Worm (Caenorhabditis elegans) whole organism, L4 larva: ENCODE measurements around the gene tbc-20.

Source experiments
- D1046.2 ChIP-seq: fragments of 200-800 bp; sonication (Bioruptor generic); IDR thresholded peaks from 2 replicates; pipeline ENCODE4 v1.3.6; 2022; ENCODE audit warnings: missing genetic modification characterization, missing compliant biosample characterization
- F10B5.3 ChIP-seq: sonication (generic microtip); optimal IDR thresholded peaks from 2 replicates; lab custom pipeline; 2016; ENCODE audit warnings: mild to moderate bottlenecking, missing genetic modification characterization, missing compliant biosample characterization
- F37D6.2 ChIP-seq: sonication (generic microtip); optimal IDR thresholded peaks from 2 replicates; lab custom pipeline; 2016; ENCODE audit warnings: mild to moderate bottlenecking, missing genetic modification characterization, missing compliant biosample characterization
- F44E2.7 ChIP-seq: fragments of 200-800 bp; sonication (Bioruptor generic); IDR thresholded peaks from 2 replicates; pipeline ENCODE4 v2.1.2; 2022; ENCODE audit warnings: missing genetic modification characterization, missing compliant biosample characterization
- T20F7.1 ChIP-seq: fragments of 200-800 bp; sonication (Bioruptor generic); optimal IDR thresholded peaks from 2 replicates; lab custom pipeline; 2018; ENCODE audit warnings: mild to moderate bottlenecking, missing genetic modification characterization, missing compliant biosample characterization
- ZK546.5 ChIP-seq, 2 experiments: sonication (generic microtip); optimal IDR thresholded peaks; 2 replicates each; lab custom pipeline; 2017; ENCODE audit warnings: missing biosample characterization in 2 of 2, missing genetic modification characterization in 2 of 2
- aly-2 ChIP-seq: sonication (generic microtip); optimal IDR thresholded peaks from 2 replicates; lab custom pipeline; 2018; ENCODE audit warnings: missing biosample characterization, missing genetic modification characterization
- ama-1 ChIP-seq: fragments of 150-350 bp; optimal IDR thresholded peaks from 2 replicates; lab custom pipeline; 2014; ENCODE audit warnings: inconsistent platforms, mixed read lengths
- attf-4 ChIP-seq: sonication (generic microtip); optimal IDR thresholded peaks from 3 replicates; lab custom pipeline; 2017; ENCODE audit warnings: missing biosample characterization, missing genetic modification characterization
- ceh-44 ChIP-seq: fragments of 200-800 bp; sonication (Bioruptor generic); IDR thresholded peaks from 2 replicates; pipeline ENCODE4 v1.3.6; 2022; ENCODE audit warnings: missing genetic modification reagents, missing genetic modification characterization, missing compliant biosample characterization
- daf-8 ChIP-seq: fragments of 200-800 bp; sonication (Bioruptor generic); IDR thresholded peaks from 2 replicates; pipeline ENCODE4 v1.3.6; 2022; ENCODE audit warnings: missing genetic modification characterization, missing compliant biosample characterization
- dmd-6 ChIP-seq: fragments of 200-800 bp; sonication (Bioruptor generic); IDR thresholded peaks from 2 replicates; pipeline ENCODE4 v1.3.6; 2022; ENCODE audit warnings: missing genetic modification reagents, missing genetic modification characterization, missing compliant biosample characterization
- dpl-1 ChIP-seq: fragments of 150-350 bp; optimal IDR thresholded peaks from 2 replicates; lab custom pipeline; 2014; ENCODE audit warnings: missing biosample characterization, missing genetic modification reagents, missing genetic modification characterization
- duxl-1 ChIP-seq: sonication (generic microtip); optimal IDR thresholded peaks from 2 replicates; lab custom pipeline; 2016; ENCODE audit warnings: mild to moderate bottlenecking, missing genetic modification characterization, moderate library complexity, missing compliant biosample characterization; ENCODE audit not compliant: poor library complexity
- dve-1 ChIP-seq: sonication (generic microtip); optimal IDR thresholded peaks from 2 replicates; lab custom pipeline; 2017; ENCODE audit warnings: antibody characterized with exemption, mild to moderate bottlenecking, missing genetic modification characterization, missing compliant biosample characterization; ENCODE audit not compliant: insufficient read depth
- fkh-10 ChIP-seq: fragments of 150-350 bp; optimal IDR thresholded peaks from 2 replicates; lab custom pipeline; 2014; ENCODE audit warnings: missing biosample characterization, missing genetic modification reagents, missing genetic modification characterization
- hif-1 ChIP-seq, 2 experiments: sonication (generic microtip); optimal IDR thresholded peaks; 2 replicates each; lab custom pipeline; 2016 to 2017; ENCODE audit warnings: missing compliant biosample characterization in 2 of 2, missing genetic modification characterization in 2 of 2, missing genetic modification reagents in 2 of 2, missing genotype in 2 of 2, mild to moderate bottlenecking in 1 of 2
- hlh-11 ChIP-seq: fragments of 200-800 bp; sonication (Bioruptor generic); optimal IDR thresholded peaks from 2 replicates; lab custom pipeline; 2018; ENCODE audit warnings: mild to moderate bottlenecking, missing genetic modification characterization, missing compliant biosample characterization
- hlh-30 ChIP-seq: sonication (generic microtip); optimal IDR thresholded peaks from 2 replicates; lab custom pipeline; 2017; ENCODE audit warnings: antibody characterized with exemption, mild to moderate bottlenecking, missing genetic modification characterization, missing compliant biosample characterization; ENCODE audit not compliant: insufficient read depth
- hmg-1.1 ChIP-seq: fragments of 200-800 bp; sonication (Bioruptor generic); IDR thresholded peaks from 2 replicates; pipeline ENCODE4 v1.3.6; 2022; ENCODE audit warnings: missing genetic modification reagents, missing genetic modification characterization, missing compliant biosample characterization
- lim-7 ChIP-seq: fragments of 200-800 bp; sonication (Bioruptor generic); IDR thresholded peaks from 2 replicates; pipeline ENCODE4 v1.3.6; 2022; ENCODE audit warnings: missing genetic modification characterization, missing compliant biosample characterization
- lin-13 ChIP-seq: fragments of 150-350 bp; optimal IDR thresholded peaks from 2 replicates; lab custom pipeline; 2014; ENCODE audit warnings: missing biosample characterization, missing genetic modification reagents, missing genetic modification characterization
- lin-29 ChIP-seq: fragments of 200-800 bp; sonication (Bioruptor generic); IDR thresholded peaks from 2 replicates; pipeline ENCODE4 v1.3.6; 2022; ENCODE audit warnings: missing genetic modification reagents, missing genetic modification characterization, missing compliant biosample characterization
- lin-38 ChIP-seq: fragments of 200-800 bp; sonication (Bioruptor generic); IDR thresholded peaks from 2 replicates; pipeline ENCODE4 v1.3.6; 2022; ENCODE audit warnings: missing genetic modification reagents, missing genetic modification characterization, missing compliant biosample characterization
- lin-39 ChIP-seq: fragments of 150-350 bp; optimal IDR thresholded peaks from 2 replicates; lab custom pipeline; 2014; ENCODE audit warnings: missing biosample characterization, missing genetic modification reagents, missing genetic modification characterization
- lsy-2 ChIP-seq, 2 experiments: fragments of 150-350 bp in 1 of 2; sonication (generic microtip) in 1 of 2; optimal IDR thresholded peaks; 2 replicates each; lab custom pipeline; 2014 to 2017; ENCODE audit warnings: missing biosample characterization in 2 of 2, missing genetic modification characterization in 2 of 2
- madf-9 ChIP-seq: fragments of 200-800 bp; sonication (Bioruptor generic); conservative IDR thresholded peaks from 2 replicates; pipeline ENCODE4 v1.3.6; 2022; ENCODE audit warnings: missing genetic modification reagents, missing genetic modification characterization, missing compliant biosample characterization
- mep-1 ChIP-seq: fragments of 150-350 bp; sonication (generic microtip); optimal IDR thresholded peaks from 3 replicates; lab custom pipeline; 2014; ENCODE audit warnings: missing biosample characterization, missing genetic modification characterization
- mes-2 ChIP-seq: sonication (generic microtip); optimal IDR thresholded peaks from 2 replicates; lab custom pipeline; 2016; ENCODE audit warnings: missing genotype, mild to moderate bottlenecking, missing genetic modification characterization, missing compliant biosample characterization; ENCODE audit not compliant: poor library complexity, severe bottlenecking
- nhr-10 ChIP-seq: fragments of 150-350 bp; optimal IDR thresholded peaks from 2 replicates; lab custom pipeline; 2014; ENCODE audit warnings: missing biosample characterization, missing genetic modification characterization
- nhr-102 ChIP-seq: sonication (generic microtip); optimal IDR thresholded peaks from 2 replicates; lab custom pipeline; 2016; ENCODE audit warnings: mild to moderate bottlenecking, missing genetic modification characterization, moderate library complexity, missing compliant biosample characterization
- nhr-11 ChIP-seq: fragments of 150-350 bp; optimal IDR thresholded peaks from 2 replicates; lab custom pipeline; 2014; ENCODE audit warnings: missing biosample characterization, missing genetic modification characterization
- nhr-237 ChIP-seq: sonication (generic microtip); optimal IDR thresholded peaks from 2 replicates; lab custom pipeline; 2017; ENCODE audit warnings: missing biosample characterization, missing genetic modification characterization
- nhr-25 ChIP-seq: sonication (generic microtip); optimal IDR thresholded peaks from 2 replicates; lab custom pipeline; 2017; ENCODE audit warnings: missing genetic modification characterization, mild to moderate bottlenecking, missing compliant biosample characterization, antibody characterized with exemption, moderate library complexity, borderline replicate concordance; ENCODE audit not compliant: insufficient read depth
- nhr-28 ChIP-seq: fragments of 150-350 bp; optimal IDR thresholded peaks from 2 replicates; lab custom pipeline; 2014; ENCODE audit warnings: missing biosample characterization, missing genetic modification characterization
- nhr-42 ChIP-seq: fragments of 200-800 bp; sonication (Bioruptor generic); IDR thresholded peaks from 2 replicates; pipeline ENCODE4 v1.3.6; 2022; ENCODE audit warnings: missing genetic modification characterization, missing compliant biosample characterization
- nhr-6 ChIP-seq: fragments of 150-350 bp; optimal IDR thresholded peaks from 2 replicates; lab custom pipeline; 2014; ENCODE audit warnings: missing biosample characterization, missing genetic modification characterization
- nhr-77 ChIP-seq: fragments of 150-350 bp; optimal IDR thresholded peaks from 2 replicates; lab custom pipeline; 2014; ENCODE audit warnings: missing biosample characterization, missing genetic modification characterization
- pha-4 ChIP-seq, 2 experiments: fragments of 150-350 bp in 1 of 2; fragments of 200-800 bp in 1 of 2; sonication (Bioruptor generic) in 1 of 2; IDR thresholded peaks in 1 of 2; optimal IDR thresholded peaks in 1 of 2; 2 replicates each; pipeline versions ENCODE4 v1.3.6 to Lab custom; 2014 to 2022; ENCODE audit warnings: missing genetic modification characterization in 2 of 2, missing genetic modification reagents in 2 of 2, missing biosample characterization in 1 of 2, missing compliant biosample characterization in 1 of 2
- php-3 ChIP-seq: fragments of 200-800 bp; sonication (Bioruptor generic); IDR thresholded peaks from 2 replicates; pipeline ENCODE4 v1.3.6; 2022; ENCODE audit warnings: missing genetic modification reagents, missing genetic modification characterization, missing compliant biosample characterization
- rbr-2 ChIP-seq: sonication (generic microtip); optimal IDR thresholded peaks from 2 replicates; lab custom pipeline; 2016; ENCODE audit warnings: missing genotype, missing genetic modification characterization, missing compliant biosample characterization
- set-16 ChIP-seq: fragments of 200-800 bp; sonication (Bioruptor generic); IDR thresholded peaks from 2 replicates; pipeline ENCODE4 v1.3.6; 2022; ENCODE audit warnings: missing genetic modification reagents, missing genetic modification characterization, missing compliant biosample characterization
- snpc-4 ChIP-seq: fragments of 150-350 bp; optimal IDR thresholded peaks from 2 replicates; lab custom pipeline; 2014; ENCODE audit warnings: missing biosample characterization, missing genetic modification characterization
- spr-1 ChIP-seq: sonication (generic microtip); optimal IDR thresholded peaks from 2 replicates; lab custom pipeline; 2016; ENCODE audit warnings: mild to moderate bottlenecking, missing genetic modification characterization, missing compliant biosample characterization
- tag-97 ChIP-seq: fragments of 200-800 bp; sonication (Bioruptor generic); IDR thresholded peaks from 2 replicates; pipeline ENCODE4 v1.3.6; 2022; ENCODE audit warnings: missing genetic modification characterization, missing compliant biosample characterization
- unc-39 ChIP-seq: sonication (generic microtip); optimal IDR thresholded peaks from 2 replicates; lab custom pipeline; 2017; ENCODE audit warnings: missing biosample characterization, missing genetic modification characterization
- ztf-11 ChIP-seq: fragments of 150-350 bp; optimal IDR thresholded peaks from 2 replicates; lab custom pipeline; 2014; ENCODE audit warnings: missing biosample characterization, missing genetic modification characterization

The tbc-20 gene

ce11 chrII:14814894-14815568 is 16.8 kb downstream of the tbc-20 start, which contains the start of gene W01D2.1:
Gene W01D2.1 (plus strand): TSS chrII:14815518.
- TF ChIP-seq ama-1 (lab: Kevin White, UChicago) (peak; percentile 47), nhr-11 (tag; lab: Kevin White, UChicago) (peak; percentile 11), spr-1 (tag; lab: Kevin White, UChicago) (no peak), aly-2 (tag; lab: Kevin White, UChicago) (no peak), nhr-42 (GFP tag; lab: Robert Waterston, UW) (no peak), nhr-6 (peak; percentile 42), hmg-1.1 (GFP tag; lab: Robert Waterston, UW) (peak; percentile 47; the same call in 1 of the 2 replicates), dmd-6 (GFP tag; lab: Robert Waterston, UW) (peak; percentile 30; the same call in 1 of the 2 replicates), hlh-11 (tag; lab: Kevin White, UChicago) (peak; percentile 38), D1046.2 (GFP tag; lab: Robert Waterston, UW) (no peak), nhr-28 (tag; lab: Kevin White, UChicago) (peak; percentile 35), dve-1 (peak; percentile 64), rbr-2 (tag; lab: Kevin White, UChicago) (peak; percentile 18), nhr-77 (tag; lab: Kevin White, UChicago) (peak; percentile 75), lin-29 (no peak), dpl-1 (GFP tag; lab: Kevin White, UChicago) (peak; percentile 87), lin-38 (GFP tag; lab: Robert Waterston, UW) (peak; percentile 57), F37D6.2 (tag; lab: Kevin White, UChicago) (no peak), hlh-30 (peak; percentile 74), mep-1 (tag; lab: Kevin White, UChicago) (peak; percentile 62), duxl-1 (peak; percentile 10), mes-2 (tag; lab: Kevin White, UChicago) (peak; percentile 68), hif-1 (tag; optimal IDR thresholded peaks at IDR 0.05; lab: Kevin White, UChicago) (peak in 1 of 2 experiments; percentile 44), lin-39 (tag; lab: Kevin White, UChicago) (no peak), lsy-2 (tag; optimal IDR thresholded peaks at IDR 0.05; lab: Kevin White, UChicago) (peak in 1 of 2 experiments; percentile 86), lin-13 (GFP tag; lab: Kevin White, UChicago) (peak; percentile 57), lim-7 (no peak), pha-4 (GFP tag; IDR thresholded peaks at IDR 0.05; lab: Robert Waterston, UW) (0 out of 2 replicates have a peak, but pooled peaks have one; percentile 18), pha-4 (tag; optimal IDR thresholded peaks at IDR 0.05; lab: Kevin White, UChicago) (peak; percentile 84)
- TF ChIP-seq, all 104 proteins: peak for 20

- TF ChIP-seq ZK546.5 (tag; optimal IDR thresholded peaks at IDR 0.05; lab: Kevin White, UChicago) (no peak), hlh-11 (tag; lab: Kevin White, UChicago) (no peak), pha-4 (GFP tag; IDR thresholded peaks at IDR 0.05; lab: Robert Waterston, UW) (0 out of 2 replicates have a peak, but pooled peaks have one; percentile 5), pha-4 (tag; optimal IDR thresholded peaks at IDR 0.05; lab: Kevin White, UChicago) (no peak), ama-1 (lab: Kevin White, UChicago) (no peak), tag-97 (GFP tag; lab: Robert Waterston, UW) (no peak), unc-39 (tag; lab: Kevin White, UChicago) (no peak), php-3 (GFP tag; lab: Robert Waterston, UW) (no peak), nhr-10 (tag; lab: Kevin White, UChicago) (no peak), daf-8 (GFP tag; lab: Robert Waterston, UW) (no peak), ztf-11 (no peak), lin-13 (GFP tag; lab: Kevin White, UChicago) (no peak), nhr-28 (tag; lab: Kevin White, UChicago) (no peak), ceh-44 (GFP tag; lab: Robert Waterston, UW) (no peak), snpc-4 (no peak), madf-9 (GFP tag; lab: Robert Waterston, UW) (no peak), F44E2.7 (no peak), nhr-237 (tag; lab: Kevin White, UChicago) (no peak), nhr-102 (tag; lab: Kevin White, UChicago) (no peak), set-16 (no peak), attf-4 (tag; lab: Kevin White, UChicago) (no peak), duxl-1 (no peak), F10B5.3 (no peak), fkh-10 (GFP tag; lab: Kevin White, UChicago) (no peak), F37D6.2 (tag; lab: Kevin White, UChicago) (no peak), dve-1 (no peak), T20F7.1 (GFP tag; lab: Kevin White, UChicago) (no peak), nhr-25 (tag; lab: Kevin White, UChicago) (no peak)
Observed at ce11 chrII:14816086-14816485, 17.8 kb downstream of the tbc-20 start.
